Fruit fly (Drosophila melanogaster) whole organism, embryonic: ENCODE measurements around the gene CG43137.
A peak's percentile ranks its signal among the peaks of the same experiment; 100 is the strongest.

Experiments
- Bteb2 ChIP-seq: fragments of 200-800 bp; sonication (Bioruptor generic); optimal IDR thresholded peaks from 2 replicates; lab custom pipeline; 2016; ENCODE audit warnings: missing biosample characterization, missing genetic modification characterization
- CG10274 ChIP-seq: fragments of 200-800 bp; sonication (Bioruptor generic); optimal IDR thresholded peaks from 3 replicates; lab custom pipeline; 2017; ENCODE audit warnings: missing biosample characterization, mild to moderate bottlenecking, missing genetic modification characterization
- CG10366 ChIP-seq: fragments of 200-800 bp; sonication (Bioruptor generic); IDR thresholded peaks from 2 replicates; pipeline ENCODE4 v1.3.6; 2022; ENCODE audit warnings: missing biosample characterization, missing genetic modification characterization
- CG10431 ChIP-seq: fragments of 200-800 bp; sonication (Bioruptor generic); optimal IDR thresholded peaks from 3 replicates; lab custom pipeline; 2018; ENCODE audit warnings: missing biosample characterization, mild to moderate bottlenecking, missing genetic modification characterization
- CG10462 ChIP-seq: fragments of 200-800 bp; sonication (Bioruptor generic); optimal IDR thresholded peaks from 2 replicates; lab custom pipeline; 2016; ENCODE audit warnings: missing biosample characterization, missing genetic modification characterization
- CG10959 ChIP-seq: fragments of 200-800 bp; sonication (Bioruptor generic); IDR thresholded peaks from 2 replicates; pipeline ENCODE4 v1.3.6; 2022; ENCODE audit warnings: missing biosample characterization, missing genetic modification characterization
- CG11456 ChIP-seq: fragments of 200-800 bp; sonication (Bioruptor generic); IDR thresholded peaks from 3 replicates; pipeline ENCODE4 v1.3.6; 2022; ENCODE audit warnings: missing biosample characterization, missing genetic modification characterization
- CG12942 ChIP-seq: fragments of 200-800 bp; sonication (Bioruptor generic); optimal IDR thresholded peaks from 3 replicates; lab custom pipeline; 2016; ENCODE audit warnings: missing biosample characterization, missing genetic modification characterization
- CG13123 ChIP-seq: fragments of 200-800 bp; sonication (Bioruptor generic); optimal IDR thresholded peaks from 2 replicates; lab custom pipeline; 2016; ENCODE audit warnings: missing biosample characterization, missing genetic modification characterization
- CG14050 ChIP-seq: fragments of 200-800 bp; sonication (Bioruptor generic); IDR thresholded peaks from 3 replicates; pipeline ENCODE4 v1.3.6; 2022; ENCODE audit warnings: missing biosample characterization, missing genetic modification characterization
- CG14441 ChIP-seq: fragments of 200-800 bp; sonication (Bioruptor generic); IDR thresholded peaks from 2 replicates; pipeline ENCODE4 v1.3.6; 2022; ENCODE audit warnings: missing biosample characterization, missing genetic modification characterization
- CG15601 ChIP-seq: fragments of 200-800 bp; sonication (Bioruptor generic); optimal IDR thresholded peaks from 3 replicates; lab custom pipeline; 2019; ENCODE audit warnings: missing biosample characterization, mild to moderate bottlenecking, missing genetic modification characterization, moderate library complexity
- CG17568 ChIP-seq: fragments of 200-800 bp; sonication (Bioruptor generic); optimal IDR thresholded peaks from 2 replicates; lab custom pipeline; 2018; ENCODE audit warnings: missing biosample characterization, mild to moderate bottlenecking, missing genetic modification characterization, moderate library complexity
- CG3065 ChIP-seq: fragments of 200-800 bp; sonication (Bioruptor generic); optimal IDR thresholded peaks from 2 replicates; lab custom pipeline; 2016; ENCODE audit warnings: missing biosample characterization, missing genetic modification characterization
- CG31388 ChIP-seq: fragments of 200-800 bp; sonication (Bioruptor generic); optimal IDR thresholded peaks from 2 replicates; lab custom pipeline; 2016; ENCODE audit warnings: missing biosample characterization, missing genetic modification characterization
- CG34376 ChIP-seq: fragments of 200-800 bp; sonication (Bioruptor generic); optimal IDR thresholded peaks from 2 replicates; lab custom pipeline; 2018; ENCODE audit warnings: missing biosample characterization, mild to moderate bottlenecking, missing genetic modification characterization
- CG3995 ChIP-seq: fragments of 200-800 bp; sonication (Bioruptor generic); optimal IDR thresholded peaks from 3 replicates; lab custom pipeline; 2016; ENCODE audit warnings: missing biosample characterization, missing genetic modification characterization
- CG4424 ChIP-seq: fragments of 200-800 bp; sonication (Bioruptor generic); optimal IDR thresholded peaks from 3 replicates; lab custom pipeline; 2016; ENCODE audit warnings: missing biosample characterization, missing genetic modification characterization
- CG5953 ChIP-seq: fragments of 200-800 bp; sonication (Bioruptor generic); IDR thresholded peaks from 2 replicates; pipeline ENCODE4 v1.3.6; 2022; ENCODE audit warnings: missing biosample characterization, missing genetic modification characterization
- CG7372 ChIP-seq: fragments of 200-800 bp; sonication (Bioruptor generic); IDR thresholded peaks from 2 replicates; pipeline ENCODE4 v1.3.6; 2022; ENCODE audit warnings: missing biosample characterization, missing genetic modification characterization
- CG7839 ChIP-seq: fragments of 200-800 bp; sonication (Bioruptor generic); optimal IDR thresholded peaks from 3 replicates; lab custom pipeline; 2018; ENCODE audit warnings: missing biosample characterization, mild to moderate bottlenecking, missing genetic modification characterization, moderate library complexity
- CG8478 ChIP-seq: fragments of >200 bp; optimal IDR thresholded peaks from 2 replicates; lab custom pipeline; 2018
- CG9609 ChIP-seq: fragments of 200-800 bp; sonication (Bioruptor generic); optimal IDR thresholded peaks from 3 replicates; lab custom pipeline; 2016; ENCODE audit warnings: missing biosample characterization, missing genetic modification characterization
- Dll ChIP-seq: fragments of 200-800 bp; sonication (Bioruptor generic); IDR thresholded peaks from 4 replicates; pipeline ENCODE4 v1.3.6; 2022; ENCODE audit warnings: missing biosample characterization, missing genetic modification characterization; ENCODE audit not compliant: partially characterized antibody
- E2f2 ChIP-seq: fragments of 200-800 bp; sonication (Bioruptor generic); IDR thresholded peaks from 2 replicates; pipeline ENCODE4 v1.3.6; 2022; ENCODE audit warnings: missing biosample characterization, missing genetic modification characterization
- Fer1 ChIP-seq: fragments of 200-800 bp; sonication (Bioruptor generic); optimal IDR thresholded peaks from 2 replicates; lab custom pipeline; 2017; ENCODE audit warnings: missing biosample characterization, mild to moderate bottlenecking, missing genetic modification characterization
- Lhr ChIP-seq: fragments of 200-800 bp; sonication (Bioruptor generic); optimal IDR thresholded peaks from 3 replicates; lab custom pipeline; 2017; ENCODE audit warnings: mild to moderate bottlenecking, missing biosample characterization, missing genetic modification reagents, missing genetic modification characterization
- Lim3 ChIP-seq: fragments of 200-800 bp; sonication (Bioruptor generic); IDR thresholded peaks from 2 replicates; pipeline ENCODE4 v1.3.6; 2022; ENCODE audit warnings: missing biosample characterization, missing genetic modification characterization
- Nf-YA ChIP-seq: fragments of 200-800 bp; sonication (Bioruptor generic); IDR thresholded peaks from 2 replicates; pipeline ENCODE4 v1.3.6; 2022; ENCODE audit warnings: missing biosample characterization, missing genetic modification characterization
- Oaz ChIP-seq: fragments of 200-800 bp; sonication (Bioruptor generic); IDR thresholded peaks from 2 replicates; pipeline ENCODE4 v1.3.6; 2022; ENCODE audit warnings: missing biosample characterization, missing genetic modification characterization
- Poxn ChIP-seq: fragments of 200-800 bp; sonication (Bioruptor generic); IDR thresholded peaks from 2 replicates; pipeline ENCODE4 v1.3.6; 2022; ENCODE audit warnings: missing biosample characterization, missing genetic modification characterization
- Tbp ChIP-seq: fragments of >200 bp; optimal IDR thresholded peaks from 2 replicates; lab custom pipeline; 2018; ENCODE audit warnings: missing biosample characterization, missing genetic modification characterization
- Trl ChIP-seq, 3 experiments: fragments of >200 bp in 2 of 3; fragments of 200-800 bp in 1 of 3; sonication (Bioruptor generic) in 1 of 3; optimal IDR thresholded peaks; 2 replicates in 1 of 3; 3 replicates in 2 of 3; lab custom pipeline; 2016 to 2017; ENCODE audit warnings: missing biosample characterization in 1 of 3, missing genetic modification characterization in 1 of 3
- Vsx1 ChIP-seq: fragments of 200-800 bp; sonication (Bioruptor generic); optimal IDR thresholded peaks from 2 replicates; lab custom pipeline; 2017; ENCODE audit warnings: missing biosample characterization, mild to moderate bottlenecking, missing genetic modification characterization, missing genetic modification reagents
- YL-1 ChIP-seq: fragments of 200-800 bp; sonication (Bioruptor generic); optimal IDR thresholded peaks from 3 replicates; lab custom pipeline; 2017; ENCODE audit warnings: missing biosample characterization, mild to moderate bottlenecking, missing genetic modification characterization
- ab ChIP-seq: fragments of 200-800 bp; sonication (Bioruptor generic); optimal IDR thresholded peaks from 2 replicates; lab custom pipeline; 2016; ENCODE audit warnings: missing biosample characterization, missing genetic modification characterization
- ap ChIP-seq: fragments of 200-800 bp; sonication (Bioruptor generic); IDR thresholded peaks from 2 replicates; pipeline ENCODE4 v1.3.6; 2022; ENCODE audit warnings: missing biosample characterization, missing genetic modification characterization
- bcd ChIP-seq: fragments of 200-800 bp; sonication (Bioruptor generic); optimal IDR thresholded peaks from 2 replicates; lab custom pipeline; 2017; ENCODE audit warnings: missing biosample characterization, mild to moderate bottlenecking, missing genetic modification characterization
- btn ChIP-seq: fragments of 200-800 bp; sonication (Bioruptor generic); optimal IDR thresholded peaks from 2 replicates; lab custom pipeline; 2016; ENCODE audit warnings: missing biosample characterization, missing genetic modification characterization
- dan ChIP-seq: fragments of 200-800 bp; sonication (Bioruptor generic); IDR thresholded peaks from 2 replicates; pipeline ENCODE4 v1.3.6; 2022; ENCODE audit warnings: missing biosample characterization, missing genetic modification characterization
- en ChIP-seq: fragments of 200-800 bp; sonication (Bioruptor generic); optimal IDR thresholded peaks from 2 replicates; lab custom pipeline; 2016; ENCODE audit warnings: missing biosample characterization, missing genetic modification characterization
- gfzf ChIP-seq: fragments of 200-800 bp; sonication (Bioruptor generic); optimal IDR thresholded peaks from 2 replicates; lab custom pipeline; 2016; ENCODE audit warnings: missing biosample characterization, mild to moderate bottlenecking, missing genetic modification characterization, moderate library complexity
- jigr1 ChIP-seq: fragments of 200-800 bp; sonication (Bioruptor generic); IDR thresholded peaks from 3 replicates; pipeline ENCODE4 v1.3.6; 2022; ENCODE audit warnings: missing biosample characterization, missing genetic modification characterization
- ken ChIP-seq: fragments of 200-800 bp; sonication (Bioruptor generic); IDR thresholded peaks from 3 replicates; pipeline ENCODE4 v1.3.6; 2022; ENCODE audit warnings: missing biosample characterization, missing genetic modification characterization
- mirr ChIP-seq: fragments of 200-800 bp; sonication (Bioruptor generic); optimal IDR thresholded peaks from 3 replicates; lab custom pipeline; 2018; ENCODE audit warnings: missing biosample characterization, mild to moderate bottlenecking, missing genetic modification characterization
- nerfin-1 ChIP-seq: fragments of 200-800 bp; sonication (Bioruptor generic); optimal IDR thresholded peaks from 3 replicates; lab custom pipeline; 2019; ENCODE audit warnings: missing biosample characterization, mild to moderate bottlenecking, missing genetic modification characterization, moderate library complexity
- psq ChIP-seq: fragments of 200-800 bp; sonication (Bioruptor generic); optimal IDR thresholded peaks from 2 replicates; lab custom pipeline; 2017; ENCODE audit warnings: missing biosample characterization, missing genetic modification characterization
- run ChIP-seq: fragments of 200-800 bp; sonication (Bioruptor generic); optimal IDR thresholded peaks from 3 replicates; lab custom pipeline; 2018; ENCODE audit warnings: missing biosample characterization, mild to moderate bottlenecking, missing genetic modification characterization
- sens ChIP-seq: fragments of 200-800 bp; sonication (Bioruptor generic); peaks from one replicate; lab custom pipeline; 2016; ENCODE audit warnings: missing biosample characterization, missing genetic modification characterization
- sima ChIP-seq: fragments of 200-800 bp; sonication (Bioruptor generic); optimal IDR thresholded peaks from 2 replicates; lab custom pipeline; 2016; ENCODE audit warnings: missing biosample characterization, missing genetic modification characterization
- sr ChIP-seq: fragments of 200-800 bp; sonication (Bioruptor generic); IDR thresholded peaks from 3 replicates; pipeline ENCODE4 v1.3.6; 2022; ENCODE audit warnings: missing biosample characterization, missing genetic modification characterization
- wek ChIP-seq: fragments of 200-800 bp; sonication (Bioruptor generic); optimal IDR thresholded peaks from 3 replicates; lab custom pipeline; 2018; ENCODE audit warnings: missing biosample characterization, mild to moderate bottlenecking, missing genetic modification characterization, moderate library complexity
- zen ChIP-seq: fragments of 200-800 bp; sonication (Bioruptor generic); optimal IDR thresholded peaks from 3 replicates; lab custom pipeline; 2018; ENCODE audit warnings: missing biosample characterization, mild to moderate bottlenecking, missing genetic modification characterization, moderate library complexity

The CG43137 gene

dm6 chrX:5879543-5879943 is 14.6 kb upstream of the CG43137 start, which contains the start of the genes Usp30 and CG16721 (continued):
- TF ChIP-seq ken (GFP tag; lab: Robert Waterston, UW) (peak; percentile 50; the same call in 2 of the 3 replicates), psq (GFP tag; lab: Kevin White, UChicago) (no peak), Oaz (no peak), CG8478 (lab: Kevin White, UChicago) (no peak), CG10366 (GFP tag; lab: Robert Waterston, UW) (no peak), CG10431 (GFP tag; lab: Kevin White, UChicago) (no peak), CG10462 (GFP tag; lab: Kevin White, UChicago) (peak; percentile 0), CG31388 (GFP tag; lab: Kevin White, UChicago) (no peak), ab (no peak), sens (peak; percentile 88), YL-1 (peak; percentile 2), CG17568 (GFP tag; lab: Kevin White, UChicago) (no peak), CG13123 (peak; percentile 45), CG4424 (peak; percentile 41), Vsx1 (GFP tag; lab: Kevin White, UChicago) (no peak), CG9609 (GFP tag; lab: Kevin White, UChicago) (peak; percentile 57), Nf-YA (no peak), E2f2 (GFP tag; lab: Robert Waterston, UW) (peak; percentile 46), CG34376 (GFP tag; lab: Kevin White, UChicago) (peak; percentile 46), dan (GFP tag; lab: Robert Waterston, UW) (no peak), sima (no peak), CG10274 (GFP tag; lab: Kevin White, UChicago) (no peak), Tbp (GFP tag; lab: Kevin White, UChicago) (no peak), Fer1 (GFP tag; lab: Kevin White, UChicago) (peak; percentile 56), CG12942 (GFP tag; lab: Kevin White, UChicago) (peak; percentile 45), btn (GFP tag; lab: Kevin White, UChicago) (no peak), CG14050 (GFP tag; lab: Robert Waterston, UW) (no peak), CG3995 (GFP tag; lab: Kevin White, UChicago) (peak; percentile 20), CG3065 (GFP tag; lab: Kevin White, UChicago) (no peak), CG5953 (no peak), Lim3 (GFP tag; lab: Robert Waterston, UW) (no peak), CG11456 (GFP tag; lab: Robert Waterston, UW) (peak; percentile 42; the same call in 1 of the 3 replicates), Dll (GFP tag; lab: Robert Waterston, UW) (peak; percentile 83), sr (GFP tag; lab: Robert Waterston, UW) (no peak), bcd (GFP tag; lab: Kevin White, UChicago) (no peak), Trl (optimal IDR thresholded peaks at IDR 0.05; lab: Kevin White, UChicago) (no peak), Trl (GFP tag; optimal IDR thresholded peaks at IDR 0.05; lab: Kevin White, UChicago) (peak; percentile 51), ap (GFP tag; lab: Robert Waterston, UW) (no peak), CG7372 (GFP tag; lab: Robert Waterston, UW) (no peak), Bteb2 (GFP tag; lab: Kevin White, UChicago) (peak; percentile 38), mirr (GFP tag; lab: Kevin White, UChicago) (peak; percentile 43), gfzf (peak; percentile 34), CG15601 (tag; lab: Kevin White, UChicago) (peak; percentile 14), zen (tag; lab: Kevin White, UChicago) (peak; percentile 26), wek (GFP tag; lab: Kevin White, UChicago) (no peak), CG14441 (GFP tag; lab: Robert Waterston, UW) (no peak), Lhr (GFP tag; lab: Kevin White, UChicago) (no peak), nerfin-1 (peak; percentile 1), CG10959 (no peak), en (GFP tag; lab: Kevin White, UChicago) (peak; percentile 23), CG7839 (tag; lab: Kevin White, UChicago) (no peak), jigr1 (GFP tag; lab: Robert Waterston, UW) (no peak), run (tag; lab: Kevin White, UChicago) (no peak), Poxn (GFP tag; lab: Robert Waterston, UW) (no peak)
